Worm (Caenorhabditis elegans): Measurements from ENCODE around the gene srw-76.

DNA sequence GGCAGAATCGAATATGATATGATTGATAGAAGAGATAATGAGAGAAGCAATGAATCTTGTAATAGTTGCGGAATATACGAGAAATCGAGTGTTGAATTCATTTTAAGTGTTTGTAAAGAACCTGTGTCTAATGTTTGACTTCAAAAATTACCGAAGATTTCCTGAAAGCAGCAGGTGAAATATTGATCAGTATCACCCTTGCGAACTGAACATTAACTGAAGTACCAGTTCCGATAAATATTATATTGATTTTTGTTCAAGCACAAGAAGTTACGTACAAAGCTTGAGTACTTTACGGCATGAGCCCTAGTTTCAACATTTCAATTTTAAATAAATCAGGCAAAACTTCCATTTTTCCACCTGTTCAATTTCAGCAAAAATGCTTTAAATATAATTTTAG is 41.1 kb upstream of the srw-76 start, which contains the start of gene srz-103:
- TF ChIP-seq ref-1 (GFP tag; conservative IDR thresholded peaks at IDR 0.05) = no peak
- no peak for TF ChIP-seq ztf-23 (GFP tag; IDR thresholded peaks at IDR 0.05)

Data from whole organism, midembryonic.